Fruit fly (Drosophila melanogaster): ENCODE data around the gene yip2.
A peak's percentile ranks its signal among the peaks of the same experiment; 100 is the strongest.

Gene yip2

DNA sequence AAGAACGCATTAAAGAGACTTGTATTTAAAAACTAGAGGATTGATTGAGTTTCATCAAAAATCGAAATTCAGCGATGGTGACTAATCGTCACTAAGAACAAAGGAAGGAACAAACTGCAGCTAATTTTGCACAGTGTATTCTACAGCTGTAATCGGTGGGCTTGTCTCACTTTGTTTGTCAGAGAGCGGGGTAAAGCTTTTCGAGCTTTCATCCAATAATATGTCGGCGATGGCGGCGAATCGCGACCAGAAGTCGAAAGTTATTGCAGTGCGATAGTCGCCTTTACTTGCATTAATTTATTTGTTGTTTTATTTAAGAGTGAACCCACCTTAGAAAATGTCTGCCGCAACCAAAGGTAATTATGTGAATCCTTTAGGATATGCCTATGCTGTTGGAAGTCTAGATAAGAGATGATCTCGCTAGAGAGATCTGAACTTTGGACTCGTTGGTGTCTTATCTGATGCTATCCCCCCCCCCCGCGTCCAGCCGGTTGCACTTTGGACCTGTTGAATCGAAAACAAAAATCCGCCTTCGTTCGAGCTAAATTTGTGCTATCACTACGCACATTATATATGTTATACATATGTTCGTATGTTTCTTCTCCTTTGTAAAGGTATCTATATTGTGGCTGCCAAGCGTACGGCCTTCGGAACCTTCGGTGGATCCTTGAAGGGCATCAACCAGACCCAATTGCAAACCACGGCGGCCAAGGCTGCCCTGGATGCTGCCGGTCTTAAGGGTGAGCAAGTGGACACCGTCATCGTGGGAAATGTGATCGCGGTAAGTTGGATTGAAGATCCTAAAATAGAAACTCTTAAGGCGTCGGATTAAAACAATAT, at the start of gene yip2:
TSS of gene yip2 (plus strand) at position 243 of the 840 bp plus-strand sequence.
- TF ChIP-seq CG14711 (tag; optimal IDR thresholded peaks at IDR 0.05): peak; percentile 45
- peak; percentile 93 for TF ChIP-seq CG7045 (GFP tag; optimal IDR thresholded peaks at IDR 0.05)
- TF ChIP-seq Crg-1 (GFP tag; optimal IDR thresholded peaks at IDR 0.05): peak; percentile 65
- peak; percentile 61 for TF ChIP-seq pad (GFP tag; optimal IDR thresholded peaks at IDR 0.05)
- peak; percentile 100 for TF ChIP-seq CG12768 (GFP tag; optimal IDR thresholded peaks at IDR 0.05)
- TF ChIP-seq tj (GFP tag; optimal IDR thresholded peaks at IDR 0.05): peak; percentile 88
- TF ChIP-seq Mnt (GFP tag; optimal IDR thresholded peaks at IDR 0.05): peak; percentile 82
- TF ChIP-seq ovo (GFP tag; optimal IDR thresholded peaks at IDR 0.05): peak; percentile 49
- TF ChIP-seq CG1620 (GFP tag; optimal IDR thresholded peaks at IDR 0.05): peak; percentile 50
- peak; percentile 99 for TF ChIP-seq toe (GFP tag; optimal IDR thresholded peaks at IDR 0.05)
- TF ChIP-seq CG7101 (tag; optimal IDR thresholded peaks at IDR 0.05): peak; percentile 70
- no peak for TF ChIP-seq kay (GFP tag; ENCODE audit: borderline replicate concordance)
- TF ChIP-seq bab1 (GFP tag; optimal IDR thresholded peaks at IDR 0.05): peak; percentile 81
- peak; percentile 74 for TF ChIP-seq CG33017 (tag; optimal IDR thresholded peaks at IDR 0.05)
- TF ChIP-seq cic (GFP tag; optimal IDR thresholded peaks at IDR 0.05): peak; percentile 91
- peak in 1 of 2 experiments; percentile 7 for TF ChIP-seq cnc (optimal IDR thresholded peaks at IDR 0.05)
- peak; percentile 90 for TF ChIP-seq Clk (GFP tag; optimal IDR thresholded peaks at IDR 0.05)
- TF ChIP-seq Hr96 (GFP tag; optimal IDR thresholded peaks at IDR 0.05): peak; percentile 99
- peak; percentile 97 for TF ChIP-seq CG5204 (GFP tag; optimal IDR thresholded peaks at IDR 0.05)
- peak; percentile 95 for TF ChIP-seq CG11617 (GFP tag; optimal IDR thresholded peaks at IDR 0.05)

DNA sequence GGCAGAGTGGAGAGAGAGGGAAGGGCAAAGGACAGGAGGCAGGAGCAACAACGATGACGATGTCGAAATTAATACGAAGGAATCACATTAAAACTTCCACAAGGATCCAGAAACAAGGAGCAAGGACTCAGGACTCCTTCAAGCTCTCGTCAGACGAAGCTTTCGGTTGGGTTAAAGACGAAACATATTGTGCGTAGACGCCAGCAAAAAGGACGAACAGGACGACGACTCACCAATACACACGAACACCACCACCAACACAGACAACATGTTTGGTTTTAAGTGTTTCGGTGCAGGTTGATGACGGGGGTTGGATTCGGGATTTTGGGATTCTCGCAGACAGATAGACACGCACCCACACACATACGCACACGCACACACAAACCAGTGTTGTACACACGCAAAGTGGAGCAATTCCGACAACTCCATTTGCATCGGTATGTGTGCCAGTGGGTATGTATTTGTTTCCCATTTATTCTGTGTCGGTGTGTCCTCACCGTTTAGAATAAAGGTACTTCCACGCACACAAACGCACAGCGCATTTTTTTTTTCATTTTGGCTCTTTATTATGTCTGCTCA, 32.6 kb upstream of the yip2 start:
- TF ChIP-seq Hr96 (GFP tag; optimal IDR thresholded peaks at IDR 0.05): no peak
- no peak for TF ChIP-seq cnc (optimal IDR thresholded peaks at IDR 0.05)
- TF ChIP-seq tj (GFP tag; optimal IDR thresholded peaks at IDR 0.05): no peak
- no peak for TF ChIP-seq CG14711 (tag; optimal IDR thresholded peaks at IDR 0.05)
- TF ChIP-seq Crg-1 (GFP tag; optimal IDR thresholded peaks at IDR 0.05): no peak
- no peak for TF ChIP-seq CG7045 (GFP tag; optimal IDR thresholded peaks at IDR 0.05)
- no peak for TF ChIP-seq toe (GFP tag; optimal IDR thresholded peaks at IDR 0.05)
- TF ChIP-seq ovo (GFP tag; optimal IDR thresholded peaks at IDR 0.05): no peak

DNA sequence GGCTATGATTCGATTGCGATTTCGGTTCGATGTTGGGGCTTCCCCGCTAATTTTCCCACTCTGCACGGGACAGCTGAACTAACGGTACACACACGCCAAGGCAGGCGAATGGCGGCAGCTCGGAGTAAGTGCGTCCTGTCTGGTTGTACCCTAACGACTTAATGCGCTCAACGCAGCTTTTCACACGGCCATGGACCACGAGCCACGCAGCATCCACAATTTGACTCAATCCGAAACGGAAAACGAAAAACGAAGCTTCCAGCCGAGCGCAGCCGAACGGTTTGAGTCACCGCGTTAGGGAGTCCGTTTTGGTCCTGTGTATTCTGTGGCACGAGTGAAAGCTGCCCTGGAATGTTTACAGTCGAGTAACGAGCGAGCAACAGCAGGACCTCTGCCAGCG, 29.0 kb upstream of the yip2 start, which contains the start of gene nAChRalpha6:
TSS of gene nAChRalpha6 (minus strand) at position 165 of the 400 bp plus-strand sequence.
- TF ChIP-seq cic (GFP tag; optimal IDR thresholded peaks at IDR 0.05) (no peak), CG1620 (GFP tag; optimal IDR thresholded peaks at IDR 0.05) (no peak), ovo (GFP tag; optimal IDR thresholded peaks at IDR 0.05) (no peak), CG33017 (tag; optimal IDR thresholded peaks at IDR 0.05) (no peak)

DNA sequence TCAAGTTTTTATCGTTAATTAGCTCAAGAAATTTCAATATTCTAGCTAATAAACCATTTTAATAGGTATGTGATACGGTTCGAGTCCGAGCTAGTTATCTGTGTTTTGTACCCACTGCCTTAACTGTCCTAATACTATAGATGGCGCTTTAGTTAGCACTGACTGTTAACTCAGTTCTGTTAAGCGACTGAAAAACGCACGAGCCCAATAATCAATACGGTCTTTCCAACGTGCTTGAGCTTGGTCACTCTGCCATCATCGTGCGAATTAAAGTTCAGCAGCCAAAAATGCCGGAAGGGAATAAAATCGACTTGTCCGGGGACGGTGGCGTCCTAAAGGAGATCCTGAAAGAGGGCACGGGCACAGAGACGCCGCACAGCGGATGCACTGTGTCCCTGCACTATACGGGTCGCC, 27.2 kb upstream of the yip2 start, which contains the start of gene Fkbp59:
TSS of gene Fkbp59 (plus strand) at position 150 of the 414 bp plus-strand sequence.
- TF ChIP-seq bab1 (GFP tag; optimal IDR thresholded peaks at IDR 0.05): peak; percentile 23
- peak; percentile 5 for TF ChIP-seq ovo (GFP tag; optimal IDR thresholded peaks at IDR 0.05)
- peak; percentile 25 for TF ChIP-seq CG33017 (tag; optimal IDR thresholded peaks at IDR 0.05)
- TF ChIP-seq CG7101 (tag; optimal IDR thresholded peaks at IDR 0.05): peak; percentile 10
- peak; percentile 8 for TF ChIP-seq CG1620 (GFP tag; optimal IDR thresholded peaks at IDR 0.05)
- TF ChIP-seq Crg-1 (GFP tag; optimal IDR thresholded peaks at IDR 0.05): no peak
- no peak for TF ChIP-seq CG12768 (GFP tag; optimal IDR thresholded peaks at IDR 0.05)
- peak; percentile 80 for TF ChIP-seq Mnt (GFP tag; optimal IDR thresholded peaks at IDR 0.05)
- TF ChIP-seq Hr96 (GFP tag; optimal IDR thresholded peaks at IDR 0.05): no peak

DNA sequence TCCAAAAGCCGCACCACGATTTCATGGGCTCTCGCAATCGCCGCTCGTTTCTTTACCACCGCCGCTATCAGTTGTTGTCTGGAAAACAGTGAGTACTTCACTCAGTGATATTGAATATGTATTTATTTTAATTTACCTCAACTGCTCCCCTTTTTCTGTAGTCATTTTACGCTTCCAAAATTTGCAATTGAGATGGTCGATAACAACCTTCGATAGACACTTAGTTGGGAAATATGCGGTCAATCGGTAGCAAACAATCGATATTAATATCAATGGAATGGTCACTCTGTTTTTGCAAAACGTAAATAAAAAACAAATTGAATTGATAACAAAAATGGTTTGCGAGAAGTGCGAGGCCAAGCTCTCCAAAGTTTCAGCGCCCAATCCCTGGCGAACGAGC, 24.5 kb upstream of the yip2 start, which contains the start of the genes CG34183 and CG4537:
TSS of gene CG34183 (minus strand) at position 197 of the 400 bp plus-strand sequence.
TSS of gene CG4537 (plus strand) at position 310 of the 400 bp plus-strand sequence.
- no peak for TF ChIP-seq cic (GFP tag; optimal IDR thresholded peaks at IDR 0.05)
- TF ChIP-seq Hr96 (GFP tag; optimal IDR thresholded peaks at IDR 0.05): no peak
- TF ChIP-seq CG33017 (tag; optimal IDR thresholded peaks at IDR 0.05): no peak
- no peak for TF ChIP-seq CG12768 (GFP tag; optimal IDR thresholded peaks at IDR 0.05)
- TF ChIP-seq Clk (GFP tag; optimal IDR thresholded peaks at IDR 0.05): no peak
- TF ChIP-seq CG14711 (tag; optimal IDR thresholded peaks at IDR 0.05): no peak
- TF ChIP-seq tj (GFP tag; optimal IDR thresholded peaks at IDR 0.05): no peak
- TF ChIP-seq Mnt (GFP tag; optimal IDR thresholded peaks at IDR 0.05): peak; percentile 49
- TF ChIP-seq CG11617 (GFP tag; optimal IDR thresholded peaks at IDR 0.05): no peak
- no peak for TF ChIP-seq cnc (optimal IDR thresholded peaks at IDR 0.05)
- no peak for TF ChIP-seq pad (GFP tag; optimal IDR thresholded peaks at IDR 0.05)
- no peak for TF ChIP-seq kay (GFP tag; ENCODE audit: borderline replicate concordance)
- TF ChIP-seq CG7101 (tag; optimal IDR thresholded peaks at IDR 0.05): peak; percentile 5
- peak; percentile 34 for TF ChIP-seq CG1620 (GFP tag; optimal IDR thresholded peaks at IDR 0.05)
- TF ChIP-seq ovo (GFP tag; optimal IDR thresholded peaks at IDR 0.05): no peak
- no peak for TF ChIP-seq toe (GFP tag; optimal IDR thresholded peaks at IDR 0.05)
- peak; percentile 35 for TF ChIP-seq bab1 (GFP tag; optimal IDR thresholded peaks at IDR 0.05)

DNA sequence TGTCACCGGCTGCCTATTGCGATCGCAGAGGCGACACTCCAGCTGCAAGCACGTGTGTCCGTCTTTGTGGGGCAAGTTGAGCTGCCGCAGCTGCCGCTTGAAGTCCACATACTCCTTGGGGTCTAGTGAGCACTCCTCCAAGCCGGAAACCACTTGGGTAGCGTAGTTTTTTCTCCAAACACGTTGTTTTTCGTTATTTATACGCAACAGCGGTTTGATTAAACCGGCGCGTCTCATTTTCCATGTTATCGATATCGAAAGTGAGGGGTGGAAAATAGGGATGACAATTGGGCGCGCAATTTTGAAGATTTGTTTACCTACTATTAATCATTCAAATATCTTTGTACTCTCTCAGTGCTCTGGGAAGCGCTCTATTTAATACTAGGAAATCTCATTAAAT, 21.9 kb upstream of the yip2 start, which contains the start of gene mtDNA-helicase:
TSS of gene mtDNA-helicase (minus strand) at position 264 of the 400 bp plus-strand sequence.
- TF ChIP-seq bab1 (GFP tag; optimal IDR thresholded peaks at IDR 0.05) (peak; percentile 13), Mnt (GFP tag; optimal IDR thresholded peaks at IDR 0.05) (peak; percentile 80), cic (GFP tag; optimal IDR thresholded peaks at IDR 0.05) (no peak), Crg-1 (GFP tag; optimal IDR thresholded peaks at IDR 0.05) (peak; percentile 9), CG7045 (GFP tag; optimal IDR thresholded peaks at IDR 0.05) (no peak)

Data from whole organism, adult.